Worm (Caenorhabditis elegans): ENCODE measurements around the gene der-2.

Gene der-2

DNA sequence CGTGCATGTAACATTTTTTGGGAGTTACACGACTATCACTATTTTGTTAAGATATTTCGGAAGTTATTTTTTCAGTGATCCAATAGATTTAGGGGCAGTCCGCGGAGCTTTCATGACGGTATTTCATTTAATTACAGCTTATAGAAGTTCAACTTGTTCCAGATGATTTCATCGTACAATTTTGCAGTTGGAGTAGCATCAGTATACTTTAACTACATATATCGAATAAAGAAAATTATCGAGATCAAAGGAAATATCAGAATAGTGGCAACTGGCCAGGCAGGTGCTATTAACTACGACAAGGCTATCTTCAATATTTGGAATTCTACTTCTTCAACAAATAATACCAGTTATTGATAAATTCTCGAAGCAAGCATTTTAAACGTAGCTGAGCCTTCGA lies 44.4 kb downstream of the der-2 start:
- TF ChIP-seq nhr-11 (tag; optimal IDR thresholded peaks at IDR 0.05) (no peak), nhr-43 (tag; optimal IDR thresholded peaks at IDR 0.05; ENCODE audit: poor library complexity, severe bottlenecking) (no peak), nhr-67 (tag; optimal IDR thresholded peaks at IDR 0.05) (no peak), sea-2 (GFP tag; optimal IDR thresholded peaks at IDR 0.05) (no peak), ceh-16 (tag; optimal IDR thresholded peaks at IDR 0.05) (no peak), skn-1 (tag; optimal IDR thresholded peaks at IDR 0.05) (no peak), lsy-12 (tag; optimal IDR thresholded peaks at IDR 0.05) (no peak), lin-15B (tag; optimal IDR thresholded peaks at IDR 0.05) (no peak), aly-2 (tag; optimal IDR thresholded peaks at IDR 0.05) (no peak), egl-5 (tag; optimal IDR thresholded peaks at IDR 0.05) (no peak), ama-1 (optimal IDR thresholded peaks at IDR 0.05) (no peak), elt-3 (tag; optimal IDR thresholded peaks at IDR 0.05) (no peak)

Data from whole organism, L3 larva.